Fruit fly (Drosophila melanogaster) whole organism, wandering third instar larva: Measurements from ENCODE around the gene Mfe2.
A peak's percentile ranks its signal among the peaks of the same experiment; 100 is the strongest.

Experiments used
- Abd-B ChIP-seq: fragments of >200 bp; optimal IDR thresholded peaks from 2 replicates; lab custom pipeline; 2017; ENCODE audit warnings: missing biosample characterization, missing genetic modification characterization
- CG32264 ChIP-seq: fragments of 200-800 bp; sonication (Bioruptor generic); optimal IDR thresholded peaks from 2 replicates; lab custom pipeline; 2016; ENCODE audit warnings: missing biosample characterization, missing genetic modification characterization
- CG9705 ChIP-seq: fragments of 200-800 bp; sonication (Bioruptor generic); optimal IDR thresholded peaks from 2 replicates; lab custom pipeline; 2018; ENCODE audit warnings: missing biosample characterization, mild to moderate bottlenecking, missing genetic modification characterization
- CrebA ChIP-seq: fragments of 200-800 bp; sonication (Bioruptor generic); optimal IDR thresholded peaks from 2 replicates; lab custom pipeline; 2016; ENCODE audit warnings: missing biosample characterization, mild to moderate bottlenecking, missing genetic modification characterization, borderline replicate concordance
- Dfd ChIP-seq: fragments of >200 bp; optimal IDR thresholded peaks from 2 replicates; lab custom pipeline; 2017; ENCODE audit warnings: missing biosample characterization, missing genetic modification characterization
- Dif ChIP-seq: fragments of 200-275, 200-300 bp; sonication (Bioruptor generic); optimal IDR thresholded peaks from 2 replicates; lab custom pipeline; 2018; ENCODE audit warnings: missing biosample characterization, missing genetic modification characterization; ENCODE audit not compliant: partially characterized antibody
- GATAd ChIP-seq: sonication (Bioruptor generic); optimal IDR thresholded peaks from 2 replicates; lab custom pipeline; 2016; ENCODE audit warnings: missing biosample characterization, missing genetic modification characterization
- HLH106 ChIP-seq: fragments of 200-800 bp; optimal IDR thresholded peaks from 3 replicates; lab custom pipeline; 2019; ENCODE audit warnings: missing biosample characterization, mild to moderate bottlenecking, missing genetic modification characterization, moderate library complexity
- Hnf4 ChIP-seq: fragments of 200-800 bp; sonication (Bioruptor generic); optimal IDR thresholded peaks from 2 replicates; lab custom pipeline; 2016; ENCODE audit warnings: missing biosample characterization, mild to moderate bottlenecking, missing genetic modification characterization
- Hr78 ChIP-seq: fragments of >200 bp; optimal IDR thresholded peaks from 2 replicates; lab custom pipeline; 2017; ENCODE audit warnings: missing biosample characterization, missing genetic modification characterization
- Hr83 ChIP-seq: fragments of 200-300 bp; sonication (Bioruptor generic); optimal IDR thresholded peaks from 2 replicates; lab custom pipeline; 2016; ENCODE audit warnings: missing biosample characterization, mild to moderate bottlenecking, missing genetic modification characterization, moderate library complexity; ENCODE audit not compliant: poor library complexity, severe bottlenecking
- Jra ChIP-seq: sonication (Bioruptor generic); optimal IDR thresholded peaks from 2 replicates; lab custom pipeline; 2016; ENCODE audit warnings: missing biosample characterization, missing genetic modification characterization
- Mio ChIP-seq: sonication (Bioruptor generic); optimal IDR thresholded peaks from 2 replicates; lab custom pipeline; 2016; ENCODE audit warnings: missing biosample characterization, missing genetic modification characterization
- Myc ChIP-seq: fragments of >200 bp; optimal IDR thresholded peaks from 2 replicates; lab custom pipeline; 2017
- N ChIP-seq: fragments of >200 bp; optimal IDR thresholded peaks from 2 replicates; lab custom pipeline; 2018; ENCODE audit warnings: missing biosample characterization, missing external identifiers, missing genetic modification characterization
- OdsH ChIP-seq: fragments of 200-800 bp; sonication (Bioruptor generic); optimal IDR thresholded peaks from 2 replicates; lab custom pipeline; 2016; ENCODE audit warnings: missing biosample characterization, mild to moderate bottlenecking, missing genetic modification characterization
- Rel ChIP-seq, 2 experiments: fragments of 200-800 bp; sonication (Bioruptor generic) in 1 of 2; optimal IDR thresholded peaks; 2 replicates in 1 of 2; 3 replicates in 1 of 2; lab custom pipeline; 2016 to 2019; ENCODE audit warnings: mild to moderate bottlenecking in 2 of 2, missing biosample characterization in 2 of 2, missing genetic modification characterization in 2 of 2, moderate library complexity in 1 of 2
- Sp1 ChIP-seq: fragments of 200-800 bp; sonication (Bioruptor generic); optimal IDR thresholded peaks from 3 replicates; lab custom pipeline; 2019; ENCODE audit warnings: missing biosample characterization, mild to moderate bottlenecking, missing genetic modification characterization, moderate library complexity
- Vsx2 ChIP-seq: fragments of 200-300, 225-300 bp; sonication (Bioruptor generic); optimal IDR thresholded peaks from 2 replicates; lab custom pipeline; 2018; ENCODE audit warnings: missing biosample characterization, missing genetic modification characterization; ENCODE audit not compliant: partially characterized antibody
- br ChIP-seq: fragments of 200-800 bp; sonication (Bioruptor generic); optimal IDR thresholded peaks from 2 replicates; lab custom pipeline; 2016; ENCODE audit warnings: missing biosample characterization, missing genetic modification characterization
- brk ChIP-seq: fragments of 200-800 bp; sonication (Bioruptor generic); optimal IDR thresholded peaks from 2 replicates; lab custom pipeline; 2016; ENCODE audit warnings: missing biosample characterization, mild to moderate bottlenecking, missing genetic modification characterization
- dl ChIP-seq, 2 experiments: fragments of 175-275, 200-275 bp in 1 of 2; fragments of 200-275 bp in 1 of 2; sonication (Bioruptor generic); optimal IDR thresholded peaks; lab custom pipeline; 2018; ENCODE audit warnings: mild to moderate bottlenecking in 2 of 2, missing biosample characterization in 2 of 2, missing genetic modification characterization in 2 of 2, moderate library complexity in 2 of 2; ENCODE audit not compliant: partially characterized antibody in 2 of 2, insufficient read depth in 1 of 2
- dmrt93B ChIP-seq: fragments of 200-800 bp; sonication (Bioruptor generic); optimal IDR thresholded peaks from 2 replicates; lab custom pipeline; 2018; ENCODE audit warnings: missing biosample characterization, mild to moderate bottlenecking, missing genetic modification characterization
- dsf ChIP-seq: sonication (Bioruptor generic); optimal IDR thresholded peaks from 2 replicates; lab custom pipeline; 2016; ENCODE audit warnings: missing biosample characterization, missing genetic modification characterization, borderline replicate concordance
- ey ChIP-seq: fragments of 200-800 bp; sonication (Bioruptor generic); optimal IDR thresholded peaks from 2 replicates; lab custom pipeline; 2016; ENCODE audit warnings: missing biosample characterization, missing genetic modification characterization
- foxo ChIP-seq, 2 experiments: fragments of 200-800 bp; sonication (Bioruptor generic); optimal IDR thresholded peaks; 2 replicates in 1 of 2; 3 replicates in 1 of 2; lab custom pipeline; 2016 to 2017; ENCODE audit warnings: missing biosample characterization in 2 of 2, missing genetic modification characterization in 2 of 2
- fru ChIP-seq: fragments of 200-800 bp; sonication (Bioruptor generic); optimal IDR thresholded peaks from 3 replicates; lab custom pipeline; 2016; ENCODE audit warnings: missing biosample characterization, mild to moderate bottlenecking, missing genetic modification characterization
- h ChIP-seq: fragments of 200-800 bp; sonication (Bioruptor generic); optimal IDR thresholded peaks from 3 replicates; lab custom pipeline; 2016; ENCODE audit warnings: missing biosample characterization, mild to moderate bottlenecking, missing genetic modification characterization
- jim ChIP-seq: fragments of 175-275, 200-325 bp; sonication (Bioruptor generic); optimal IDR thresholded peaks from 2 replicates; lab custom pipeline; 2016; ENCODE audit warnings: missing biosample characterization, mild to moderate bottlenecking, missing genetic modification characterization
- lola ChIP-seq: fragments of >200 bp; optimal IDR thresholded peaks from 2 replicates; lab custom pipeline; 2017; ENCODE audit warnings: missing biosample characterization, missing genetic modification characterization
- pan ChIP-seq: fragments of >200 bp; optimal IDR thresholded peaks from 2 replicates; lab custom pipeline; 2017
- psq ChIP-seq: fragments of 200-800 bp; sonication (Bioruptor generic); optimal IDR thresholded peaks from 3 replicates; lab custom pipeline; 2017; ENCODE audit warnings: missing biosample characterization, mild to moderate bottlenecking, missing genetic modification characterization, moderate library complexity
- rgr ChIP-seq: fragments of 200-800 bp; sonication (Bioruptor generic); optimal IDR thresholded peaks from 3 replicates; lab custom pipeline; 2016; ENCODE audit warnings: missing biosample characterization, mild to moderate bottlenecking, missing genetic modification characterization
- sage ChIP-seq: fragments of 200-800 bp; sonication (Bioruptor generic); optimal IDR thresholded peaks from 2 replicates; lab custom pipeline; 2016; ENCODE audit warnings: missing biosample characterization, mild to moderate bottlenecking, missing genetic modification characterization
- sv ChIP-seq: fragments of 200-800 bp; sonication (Bioruptor generic); optimal IDR thresholded peaks from 3 replicates; lab custom pipeline; 2016; ENCODE audit warnings: missing biosample characterization, missing genetic modification characterization
- tai ChIP-seq: sonication (Bioruptor generic); optimal IDR thresholded peaks from 2 replicates; lab custom pipeline; 2016; ENCODE audit warnings: missing biosample characterization, missing genetic modification characterization
- usp ChIP-seq: fragments of >200 bp; optimal IDR thresholded peaks from 2 replicates; lab custom pipeline; 2017; ENCODE audit warnings: missing biosample characterization, missing genetic modification characterization
- woc ChIP-seq: sonication (Bioruptor generic); optimal IDR thresholded peaks from 2 replicates; lab custom pipeline; 2016; ENCODE audit warnings: missing biosample characterization, mild to moderate bottlenecking, missing genetic modification characterization

Gene Mfe2

DNA sequence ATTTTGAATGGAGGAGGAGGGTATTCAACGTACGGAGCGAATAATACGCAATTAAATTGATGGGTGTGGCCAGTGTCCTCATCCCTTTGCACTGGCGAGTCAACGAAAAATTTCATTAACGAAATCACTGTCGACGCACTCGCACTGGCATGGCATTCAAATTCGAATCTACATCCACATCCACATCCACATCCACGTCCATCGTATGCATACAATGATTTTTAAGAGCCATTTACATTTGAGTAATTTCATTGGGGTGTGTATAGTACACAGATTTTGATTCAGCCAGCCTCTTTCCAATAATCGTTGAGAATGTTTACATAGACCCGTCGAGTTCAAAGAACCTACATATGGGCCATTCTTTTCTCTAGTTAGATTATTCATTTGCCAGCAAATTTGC lies 26.8 kb upstream of the Mfe2 start:
- no peak for TF ChIP-seq Rel (GFP tag; optimal IDR thresholded peaks at IDR 0.05; lab: Kevin White, UChicago)
- TF ChIP-seq Rel (tag; optimal IDR thresholded peaks at IDR 0.05; lab: Kevin White, UChicago), result no peak
- TF ChIP-seq foxo (GFP tag; optimal IDR thresholded peaks at IDR 0.05; lab: Kevin White, UChicago), result no peak
- no peak for TF ChIP-seq woc
- no peak for TF ChIP-seq Dfd (GFP tag; lab: Kevin White, UChicago)
- TF ChIP-seq Sp1 (GFP tag; lab: Kevin White, UChicago), result no peak
- TF ChIP-seq CG32264 (GFP tag; lab: Kevin White, UChicago), result no peak
- no peak for TF ChIP-seq HLH106 (tag; lab: Kevin White, UChicago)
- TF ChIP-seq lola, result no peak
- TF ChIP-seq ey (GFP tag; lab: Kevin White, UChicago), result no peak
- no peak for TF ChIP-seq Dif (GFP tag; lab: Kevin White, UChicago)
- TF ChIP-seq rgr (GFP tag; lab: Kevin White, UChicago), result no peak
- no peak for TF ChIP-seq brk (GFP tag; lab: Kevin White, UChicago)
- TF ChIP-seq usp (GFP tag; lab: Kevin White, UChicago), result no peak
- TF ChIP-seq Jra (GFP tag; lab: Kevin White, UChicago), result no peak
- TF ChIP-seq psq (GFP tag; lab: Kevin White, UChicago), result no peak

dm6 chrX:16244731-16245130 lies 26.0 kb upstream of the Mfe2 start:
- no peak for TF ChIP-seq sv
- TF ChIP-seq Myc, result peak; percentile 38

dm6 chrX:16263415-16263814 lies 7.3 kb upstream of the Mfe2 start:
- no peak for TF ChIP-seq N
- TF ChIP-seq brk (GFP tag; lab: Kevin White, UChicago), result no peak
- TF ChIP-seq CG32264 (GFP tag; lab: Kevin White, UChicago), result no peak
- peak; percentile 56 for TF ChIP-seq rgr (GFP tag; lab: Kevin White, UChicago)
- TF ChIP-seq psq (GFP tag; lab: Kevin White, UChicago), result peak; percentile 25
- peak; percentile 66 for TF ChIP-seq sv
- no peak for TF ChIP-seq pan (lab: Kevin White, UChicago)
- TF ChIP-seq Dif (GFP tag; lab: Kevin White, UChicago), result no peak
- no peak for TF ChIP-seq jim
- peak in 1 of 2 experiments; percentile 68 for TF ChIP-seq foxo (GFP tag; optimal IDR thresholded peaks at IDR 0.05; lab: Kevin White, UChicago)
- TF ChIP-seq Hr78 (GFP tag; lab: Kevin White, UChicago), result no peak
- TF ChIP-seq h (GFP tag; lab: Kevin White, UChicago), result peak; percentile 62
- peak; percentile 35 for TF ChIP-seq OdsH (GFP tag; lab: Kevin White, UChicago)
- peak; percentile 48 for TF ChIP-seq ey (GFP tag; lab: Kevin White, UChicago)
- peak; percentile 65 for TF ChIP-seq fru (GFP tag; lab: Kevin White, UChicago)
- no peak for TF ChIP-seq lola
- no peak for TF ChIP-seq Dfd (GFP tag; lab: Kevin White, UChicago)
- no peak for TF ChIP-seq dsf
- no peak for TF ChIP-seq sage (GFP tag; lab: Kevin White, UChicago)
- TF ChIP-seq Abd-B (GFP tag; lab: Kevin White, UChicago), result no peak
- no peak for TF ChIP-seq Rel (GFP tag; optimal IDR thresholded peaks at IDR 0.05; lab: Kevin White, UChicago)
- no peak for TF ChIP-seq Rel (tag; optimal IDR thresholded peaks at IDR 0.05; lab: Kevin White, UChicago)
- no peak for TF ChIP-seq Jra (GFP tag; lab: Kevin White, UChicago)
- TF ChIP-seq Sp1 (GFP tag; lab: Kevin White, UChicago), result peak; percentile 56
- no peak for TF ChIP-seq Myc
- peak; percentile 34 for TF ChIP-seq br
- TF ChIP-seq woc, result no peak
- no peak for TF ChIP-seq GATAd (GFP tag; lab: Kevin White, UChicago)
- peak; percentile 33 for TF ChIP-seq Hnf4 (GFP tag; lab: Kevin White, UChicago)
- no peak for TF ChIP-seq Hr83 (GFP tag; lab: Kevin White, UChicago)
- TF ChIP-seq Mio (GFP tag; lab: Kevin White, UChicago), result no peak
- peak; percentile 43 for TF ChIP-seq dmrt93B (GFP tag; lab: Kevin White, UChicago)
- no peak for TF ChIP-seq tai (GFP tag; lab: Kevin White, UChicago)
- TF ChIP-seq usp (GFP tag; lab: Kevin White, UChicago), result no peak
- TF ChIP-seq CrebA (GFP tag; lab: Kevin White, UChicago), result no peak
- TF ChIP-seq Vsx2 (GFP tag; lab: Kevin White, UChicago), result no peak
- TF ChIP-seq HLH106 (tag; lab: Kevin White, UChicago), result peak; percentile 57
- no peak for TF ChIP-seq CG9705 (GFP tag; lab: Kevin White, UChicago)
- no peak for TF ChIP-seq dl (GFP tag; optimal IDR thresholded peaks at IDR 0.05; lab: Kevin White, UChicago; ENCODE audit: insufficient read depth in 1 of 2, partially characterized antibody in 2 of 2)
